Worm (Caenorhabditis elegans) whole organism, young adult: ENCODE results near the gene Y73F4A.1.

Experiments used
- C06A6.2 ChIP-seq: fragments of 200-800 bp; sonication (Bioruptor generic); conservative IDR thresholded peaks from 2 replicates; pipeline ENCODE4 v1.3.6; 2022; ENCODE audit warnings: missing genetic modification characterization, missing compliant biosample characterization
- C17E4.6 ChIP-seq: fragments of 200-800 bp; sonication (Bioruptor generic); IDR thresholded peaks from 2 replicates; pipeline ENCODE4 v1.3.6; 2022; ENCODE audit warnings: missing genetic modification reagents, missing genetic modification characterization, missing compliant biosample characterization
- F23B12.7 ChIP-seq: sonication (generic microtip); optimal IDR thresholded peaks from 2 replicates; lab custom pipeline; 2017; ENCODE audit warnings: missing genetic modification characterization, mild to moderate bottlenecking, missing compliant biosample characterization, antibody characterized with exemption, moderate library complexity; ENCODE audit not compliant: insufficient read depth
- F37B4.10 ChIP-seq: fragments of 200-800 bp; sonication (Bioruptor generic); IDR thresholded peaks from 2 replicates; pipeline ENCODE4 v1.3.6; 2022; ENCODE audit warnings: missing genetic modification characterization, missing compliant biosample characterization
- F39B2.1 ChIP-seq: fragments of 200-800 bp; sonication (Bioruptor generic); IDR thresholded peaks from 2 replicates; pipeline ENCODE4 v1.3.6; 2022; ENCODE audit warnings: missing genetic modification reagents, missing genetic modification characterization, missing compliant biosample characterization
- F55B11.4 ChIP-seq: sonication (generic microtip); optimal IDR thresholded peaks from 2 replicates; lab custom pipeline; 2016; ENCODE audit warnings: missing compliant biosample characterization, missing genetic modification characterization, borderline replicate concordance; ENCODE audit not compliant: insufficient read depth
- K12H6.12 ChIP-seq: fragments of 200-800 bp; sonication (Bioruptor generic); optimal IDR thresholded peaks from 2 replicates; lab custom pipeline; 2018; ENCODE audit warnings: mild to moderate bottlenecking, missing genetic modification characterization, missing compliant biosample characterization
- T26A5.8 ChIP-seq: sonication (generic microtip); optimal IDR thresholded peaks from 2 replicates; lab custom pipeline; 2016; ENCODE audit warnings: missing genetic modification characterization, missing compliant biosample characterization
- Y53G8AR.9 ChIP-seq: fragments of 200-800 bp; sonication (Bioruptor generic); conservative IDR thresholded peaks from 2 replicates; pipeline ENCODE4 v1.3.6; 2022; ENCODE audit warnings: missing genetic modification reagents, missing genetic modification characterization, missing compliant biosample characterization
- Y56A3A.18 ChIP-seq: fragments of 200-800 bp; sonication (Bioruptor generic); IDR thresholded peaks from 2 replicates; pipeline ENCODE4 v1.3.6; 2022; ENCODE audit warnings: missing genetic modification reagents, missing genetic modification characterization, missing compliant biosample characterization
- attf-5 ChIP-seq: fragments of 200-800 bp; sonication (Bioruptor generic); optimal IDR thresholded peaks from 2 replicates; lab custom pipeline; 2018; ENCODE audit warnings: mild to moderate bottlenecking, missing genetic modification characterization, missing compliant biosample characterization
- bed-2 ChIP-seq: fragments of 200-800 bp; sonication (Bioruptor generic); IDR thresholded peaks from 2 replicates; pipeline ENCODE4 v1.3.6; 2022; ENCODE audit warnings: missing genetic modification reagents, missing genetic modification characterization, missing compliant biosample characterization
- ceh-58 ChIP-seq: fragments of 200-800 bp; sonication (Bioruptor generic); IDR thresholded peaks from 2 replicates; pipeline ENCODE4 v1.3.6; 2022; ENCODE audit warnings: missing genetic modification characterization, missing compliant biosample characterization
- ceh-79 ChIP-seq: sonication (generic microtip); optimal IDR thresholded peaks from 2 replicates; lab custom pipeline; 2017; ENCODE audit warnings: mild to moderate bottlenecking, missing genetic modification characterization, missing compliant biosample characterization
- dpff-1 ChIP-seq: sonication (generic microtip); optimal IDR thresholded peaks from 2 replicates; lab custom pipeline; 2017; ENCODE audit warnings: mild to moderate bottlenecking, missing genetic modification characterization, missing compliant biosample characterization
- efl-1 ChIP-seq: fragments of 150-350 bp; optimal IDR thresholded peaks from 2 replicates; lab custom pipeline; 2014; ENCODE audit warnings: missing biosample characterization, missing genetic modification reagents, missing genetic modification characterization
- fkh-3 ChIP-seq: sonication (generic microtip); optimal IDR thresholded peaks from 2 replicates; lab custom pipeline; 2016; ENCODE audit warnings: mild to moderate bottlenecking, missing genetic modification characterization, missing compliant biosample characterization
- hrde-1 ChIP-seq: sonication (generic microtip); optimal IDR thresholded peaks from 2 replicates; lab custom pipeline; 2016; ENCODE audit warnings: missing genetic modification characterization, mild to moderate bottlenecking, missing compliant biosample characterization, moderate library complexity, missing genotype, missing genetic modification reagents, borderline replicate concordance
- hsf-1 ChIP-seq: fragments of 200-800 bp; sonication (Bioruptor generic); IDR thresholded peaks from 2 replicates; pipeline ENCODE4 v1.3.6; 2022; ENCODE audit warnings: missing genetic modification reagents, missing genetic modification characterization, missing compliant biosample characterization
- lag-1 ChIP-seq: fragments of 200-800 bp; sonication (Bioruptor generic); IDR thresholded peaks from 2 replicates; pipeline ENCODE4 v1.3.6; 2022; ENCODE audit warnings: missing genetic modification reagents, missing genetic modification characterization, missing compliant biosample characterization
- let-607 ChIP-seq, 2 experiments: fragments of 200-800 bp in 1 of 2; sonication (Bioruptor generic) in 1 of 2; sonication (generic microtip) in 1 of 2; optimal IDR thresholded peaks; 2 replicates each; lab custom pipeline; 2016 to 2018; ENCODE audit warnings: mild to moderate bottlenecking in 2 of 2, missing compliant biosample characterization in 2 of 2, missing genetic modification characterization in 2 of 2, moderate library complexity in 2 of 2, missing genotype in 1 of 2
- lin-40 ChIP-seq: sonication (generic microtip); optimal IDR thresholded peaks from 2 replicates; lab custom pipeline; 2016; ENCODE audit warnings: missing genetic modification characterization, mild to moderate bottlenecking, missing compliant biosample characterization, missing genotype, missing genetic modification reagents
- madf-6 ChIP-seq: fragments of 200-800 bp; sonication (Bioruptor generic); IDR thresholded peaks from 2 replicates; pipeline ENCODE4 v1.3.6; 2022; ENCODE audit warnings: missing genetic modification reagents, missing genetic modification characterization, missing compliant biosample characterization
- madf-8 ChIP-seq: fragments of 200-800 bp; sonication (Bioruptor generic); conservative IDR thresholded peaks from 2 replicates; pipeline ENCODE4 v1.3.6; 2022; ENCODE audit warnings: missing genetic modification reagents, missing genetic modification characterization, missing compliant biosample characterization
- nfya-2 ChIP-seq: fragments of 200-800 bp; sonication (Bioruptor generic); IDR thresholded peaks from 2 replicates; pipeline ENCODE4 v1.3.6; 2022; ENCODE audit warnings: missing genetic modification reagents, missing genetic modification characterization, missing compliant biosample characterization
- nfyb-1 ChIP-seq: fragments of 200-800 bp; sonication (Bioruptor generic); IDR thresholded peaks from 2 replicates; pipeline ENCODE4 v1.3.6; 2022; ENCODE audit warnings: missing genetic modification reagents, missing genetic modification characterization, missing compliant biosample characterization
- repo-1 ChIP-seq: sonication (generic microtip); optimal IDR thresholded peaks from 2 replicates; lab custom pipeline; 2017; ENCODE audit warnings: mild to moderate bottlenecking, missing genetic modification characterization, missing compliant biosample characterization
- rpc-1 ChIP-seq, 2 experiments: fragments of 150-350 bp in 1 of 2; sonication (generic microtip) in 1 of 2; optimal IDR thresholded peaks; 2 replicates each; lab custom pipeline; 2014 to 2018; ENCODE audit warnings: missing biosample characterization in 1 of 2, missing genetic modification characterization in 1 of 2, missing genetic modification reagents in 1 of 2, missing genotype in 1 of 2
- snpc-1.3 ChIP-seq: sonication (generic microtip); optimal IDR thresholded peaks from 2 replicates; lab custom pipeline; 2017; ENCODE audit warnings: missing genetic modification characterization, mild to moderate bottlenecking, missing compliant biosample characterization, antibody characterized with exemption, moderate library complexity, missing genotype, missing genetic modification reagents; ENCODE audit not compliant: insufficient read depth
- snpc-3.4 ChIP-seq: sonication (generic microtip); optimal IDR thresholded peaks from 2 replicates; lab custom pipeline; 2017; ENCODE audit warnings: missing genetic modification characterization, mild to moderate bottlenecking, missing compliant biosample characterization, antibody characterized with exemption, moderate library complexity, missing genotype, missing genetic modification reagents
- somi-1 ChIP-seq: fragments of 200-800 bp; sonication (Bioruptor generic); optimal IDR thresholded peaks from 2 replicates; lab custom pipeline; 2018; ENCODE audit warnings: mild to moderate bottlenecking, missing genetic modification characterization, missing compliant biosample characterization
- sptf-2 ChIP-seq: fragments of 200-800 bp; sonication (Bioruptor generic); optimal IDR thresholded peaks from 2 replicates; lab custom pipeline; 2018; ENCODE audit warnings: mild to moderate bottlenecking, missing genetic modification characterization, missing compliant biosample characterization
- unc-62 ChIP-seq: fragments of 150-350 bp; optimal IDR thresholded peaks from 2 replicates; lab custom pipeline; 2014; ENCODE audit warnings: missing biosample characterization, missing genetic modification reagents, missing genetic modification characterization
- zfh-2 ChIP-seq: fragments of 200-800 bp; sonication (Bioruptor generic); conservative IDR thresholded peaks from 2 replicates; pipeline ENCODE4 v1.3.6; 2022; ENCODE audit warnings: missing genetic modification reagents, missing genetic modification characterization, missing compliant biosample characterization
- ztf-18 ChIP-seq: sonication (generic microtip); optimal IDR thresholded peaks from 2 replicates; lab custom pipeline; 2016; ENCODE audit warnings: missing genotype, mild to moderate bottlenecking, missing genetic modification characterization, missing compliant biosample characterization

Y73F4A.1 gene

ce11 chrIV:9043224-9043623 lies 1.9 kb downstream of the Y73F4A.1 start, which contains the start of gene Y73F4A.2:
Gene Y73F4A.2 (minus strand): TSS chrIV:9043347.
- TF ChIP-seq zfh-2 (GFP tag; lab: Robert Waterston, UW) (no peak), madf-8 (GFP tag; lab: Robert Waterston, UW) (no peak)

DNA sequence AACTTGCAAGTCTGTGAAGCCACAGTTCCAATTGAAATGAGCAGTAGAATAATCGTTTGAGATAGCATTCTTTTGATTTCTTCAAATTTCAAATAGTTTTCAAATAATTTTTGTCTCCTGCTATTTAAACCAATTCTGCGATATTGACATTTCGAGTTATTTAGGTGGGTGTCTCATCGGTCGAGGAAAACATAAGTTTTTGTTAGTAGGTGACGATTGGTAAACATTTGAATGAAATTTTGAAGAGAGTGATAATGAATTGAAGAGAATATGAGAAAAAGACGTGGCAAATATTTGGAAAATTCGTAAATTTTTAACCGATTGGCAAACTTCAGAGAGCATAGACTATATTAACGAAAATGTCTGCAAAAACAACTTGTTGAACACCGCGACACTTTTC lies 4.8 kb downstream of the Y73F4A.1 start, which contains the start of gene Y73F4A.3:
TSS of gene Y73F4A.3 (minus strand) at position 101 of the 400 bp plus-strand sequence.
- TF ChIP-seq K12H6.12 (no peak), C17E4.6 (GFP tag; lab: Robert Waterston, UW) (no peak), hrde-1 (tag; lab: Kevin White, UChicago) (no peak), attf-5 (no peak), nfyb-1 (GFP tag; lab: Robert Waterston, UW) (no peak), snpc-3.4 (no peak), madf-8 (GFP tag; lab: Robert Waterston, UW) (no peak), ceh-79 (tag; lab: Kevin White, UChicago) (no peak), hsf-1 (GFP tag; lab: Robert Waterston, UW) (no peak), fkh-3 (tag; lab: Kevin White, UChicago) (no peak), rpc-1 (optimal IDR thresholded peaks at IDR 0.05; lab: Kevin White, UChicago) (no peak), rpc-1 (tag; optimal IDR thresholded peaks at IDR 0.05; lab: Kevin White, UChicago) (no peak), Y53G8AR.9 (GFP tag; lab: Robert Waterston, UW) (no peak), T26A5.8 (no peak), sptf-2 (no peak), C06A6.2 (no peak), bed-2 (GFP tag; lab: Robert Waterston, UW) (no peak), Y56A3A.18 (GFP tag; lab: Robert Waterston, UW) (no peak), lag-1 (GFP tag; lab: Robert Waterston, UW) (no peak), lin-40 (tag; lab: Kevin White, UChicago) (no peak)
- TF ChIP-seq, all 124 proteins: peak for 0

- TF ChIP-seq C17E4.6 (GFP tag; lab: Robert Waterston, UW) (no peak), madf-6 (GFP tag; lab: Robert Waterston, UW) (no peak), C06A6.2 (no peak), snpc-1.3 (tag; lab: Kevin White, UChicago) (no peak), F23B12.7 (tag; lab: Kevin White, UChicago) (no peak), hsf-1 (GFP tag; lab: Robert Waterston, UW) (no peak), dpff-1 (tag; lab: Kevin White, UChicago) (no peak), nfya-2 (GFP tag; lab: Robert Waterston, UW) (no peak), unc-62 (no peak), somi-1 (GFP tag; lab: Kevin White, UChicago) (no peak), repo-1 (tag; lab: Kevin White, UChicago) (no peak), ceh-58 (GFP tag; lab: Robert Waterston, UW) (no peak), F39B2.1 (GFP tag; lab: Robert Waterston, UW) (no peak), F37B4.10 (GFP tag; lab: Robert Waterston, UW) (no peak), let-607 (tag; optimal IDR thresholded peaks at IDR 0.05; lab: Kevin White, UChicago) (no peak), ztf-18 (no peak), fkh-3 (tag; lab: Kevin White, UChicago) (no peak), K12H6.12 (no peak), F55B11.4 (no peak), efl-1 (GFP tag; lab: Kevin White, UChicago) (no peak)
Observed at ce11 chrIV:9037063-9037462, 8.1 kb downstream of the Y73F4A.1 start, which contains the start of gene C53D6.7. Gene C53D6.7 (minus strand): TSS chrIV:9037163.
